Worm (Caenorhabditis elegans) whole organism, L1 larva: Measurements from ENCODE around the gene nhr-50.

Experiments used
- C16A3.4 ChIP-seq: fragments of 150-350 bp; optimal IDR thresholded peaks from 2 replicates; lab custom pipeline; 2014; ENCODE audit warnings: missing biosample characterization, missing genetic modification characterization
- F16B12.6 ChIP-seq: fragments of 150-350 bp; optimal IDR thresholded peaks from 2 replicates; lab custom pipeline; 2014; ENCODE audit warnings: missing biosample characterization, missing genetic modification characterization
- ama-1 ChIP-seq: fragments of 150-350 bp; optimal IDR thresholded peaks from 2 replicates; lab custom pipeline; 2014
- blmp-1 ChIP-seq: fragments of 150-350 bp; optimal IDR thresholded peaks from 2 replicates; lab custom pipeline; 2014; ENCODE audit warnings: missing biosample characterization, missing genetic modification characterization
- ceh-82 ChIP-seq, 3 experiments: fragments of 150-350 bp in 1 of 3; sonication (generic microtip) in 2 of 3; optimal IDR thresholded peaks; 2 replicates each; lab custom pipeline; 2014 to 2017; ENCODE audit warnings: missing biosample characterization in 3 of 3, missing genetic modification characterization in 3 of 3
- dsc-1 ChIP-seq: sonication (generic microtip); optimal IDR thresholded peaks from 2 replicates; lab custom pipeline; 2016; ENCODE audit warnings: mild to moderate bottlenecking, missing genetic modification characterization, missing compliant biosample characterization
- efl-1 ChIP-seq, 4 experiments: fragments of 150-350 bp; optimal IDR thresholded peaks in 3 of 4; peaks in 1 of 4; 1 replicate in 1 of 4; 2 replicates in 3 of 4; lab custom pipeline; 2014; ENCODE audit warnings: missing biosample characterization in 2 of 4, missing genetic modification characterization in 2 of 4, missing genetic modification reagents in 2 of 4
- egl-27 ChIP-seq, 2 experiments: fragments of 150-350 bp in 1 of 2; sonication (generic microtip); optimal IDR thresholded peaks; 3 replicates each; lab custom pipeline; 2017 to 2018; ENCODE audit warnings: missing biosample characterization in 2 of 2, missing genetic modification characterization in 2 of 2, missing genetic modification reagents in 2 of 2
- elt-2 ChIP-seq: sonication (generic microtip); optimal IDR thresholded peaks from 2 replicates; lab custom pipeline; 2016; ENCODE audit warnings: missing genetic modification characterization, mild to moderate bottlenecking, inconsistent platforms, missing compliant biosample characterization, missing genetic modification reagents
- elt-3 ChIP-seq, 6 experiments: fragments of 150-350 bp in 1 of 6; sonication (generic microtip); optimal IDR thresholded peaks; 2 replicates each; lab custom pipeline; 2017 to 2018; ENCODE audit warnings: missing biosample characterization in 6 of 6, missing genetic modification characterization in 6 of 6, inconsistent platforms in 1 of 6
- fkh-4 ChIP-seq: sonication (generic microtip); optimal IDR thresholded peaks from 2 replicates; lab custom pipeline; 2016; ENCODE audit warnings: missing compliant biosample characterization, missing genetic modification characterization, borderline replicate concordance
- hlh-17 ChIP-seq: fragments of 200-800 bp; sonication (Bioruptor generic); optimal IDR thresholded peaks from 2 replicates; lab custom pipeline; 2018; ENCODE audit warnings: missing genetic modification characterization, mild to moderate bottlenecking, missing compliant biosample characterization, moderate library complexity, borderline replicate concordance
- hlh-4 ChIP-seq: sonication (generic microtip); optimal IDR thresholded peaks from 2 replicates; lab custom pipeline; 2016; ENCODE audit warnings: mild to moderate bottlenecking, missing genetic modification characterization, missing compliant biosample characterization
- hpl-2 ChIP-seq: fragments of 150-350 bp; optimal IDR thresholded peaks from 2 replicates; lab custom pipeline; 2014; ENCODE audit warnings: missing biosample characterization, missing genetic modification reagents, missing genetic modification characterization
- isw-1 ChIP-seq: fragments of 200-800 bp; sonication (Bioruptor generic); IDR thresholded peaks from 2 replicates; pipeline ENCODE4 v1.3.6; 2022; ENCODE audit warnings: missing genetic modification characterization, missing compliant biosample characterization
- lin-15B ChIP-seq: fragments of 150-350 bp; sonication (generic microtip); optimal IDR thresholded peaks from 3 replicates; lab custom pipeline; 2014; ENCODE audit warnings: missing biosample characterization, missing genetic modification characterization
- lin-35 ChIP-seq, 2 experiments: fragments of 150-350 bp; optimal IDR thresholded peaks; 2 replicates each; lab custom pipeline; 2014; ENCODE audit warnings: missing biosample characterization in 2 of 2, missing genetic modification characterization in 2 of 2, missing genetic modification reagents in 2 of 2
- lin-39 ChIP-seq: fragments of 150-350 bp; optimal IDR thresholded peaks from 2 replicates; lab custom pipeline; 2014; ENCODE audit warnings: missing biosample characterization, missing genetic modification reagents, missing genetic modification characterization
- mdl-1 ChIP-seq, 2 experiments: fragments of 150-350 bp; optimal IDR thresholded peaks; 2 replicates each; lab custom pipeline; 2014 to 2017; ENCODE audit warnings: missing biosample characterization in 2 of 2, missing genetic modification characterization in 2 of 2, inconsistent platforms in 1 of 2
- mef-2 ChIP-seq: fragments of 150-350 bp; optimal IDR thresholded peaks from 2 replicates; lab custom pipeline; 2014; ENCODE audit warnings: missing biosample characterization, missing genetic modification characterization
- nhr-11 ChIP-seq: fragments of 150-350 bp; optimal IDR thresholded peaks from 2 replicates; lab custom pipeline; 2014; ENCODE audit warnings: missing biosample characterization, missing genetic modification characterization
- nhr-12 ChIP-seq: sonication (generic microtip); optimal IDR thresholded peaks from 2 replicates; lab custom pipeline; 2017; ENCODE audit warnings: missing biosample characterization, missing genetic modification characterization
- nhr-19 ChIP-seq: fragments of 200-800 bp; sonication (Bioruptor generic); conservative IDR thresholded peaks from 2 replicates; pipeline ENCODE4 v1.3.6; 2022; ENCODE audit warnings: missing genetic modification characterization, missing compliant biosample characterization
- nhr-20 ChIP-seq: sonication (generic microtip); optimal IDR thresholded peaks from 2 replicates; lab custom pipeline; 2016; ENCODE audit warnings: mild to moderate bottlenecking, missing genetic modification characterization, missing compliant biosample characterization
- nhr-237 ChIP-seq: fragments of 150-350 bp; optimal IDR thresholded peaks from 2 replicates; lab custom pipeline; 2014; ENCODE audit warnings: missing biosample characterization, missing genetic modification characterization
- nhr-71 ChIP-seq: sonication (generic microtip); optimal IDR thresholded peaks from 2 replicates; lab custom pipeline; 2016; ENCODE audit warnings: mild to moderate bottlenecking, missing genetic modification characterization, moderate library complexity, missing compliant biosample characterization
- nhr-84 ChIP-seq: sonication (generic microtip); optimal IDR thresholded peaks from 2 replicates; lab custom pipeline; 2017; ENCODE audit warnings: missing biosample characterization, missing genetic modification characterization
- nhr-85 ChIP-seq: sonication (generic microtip); peaks from one replicate; lab custom pipeline; 2016; ENCODE audit warnings: missing genetic modification characterization, inconsistent platforms, missing compliant biosample characterization
- nhr-90 ChIP-seq: sonication (generic microtip); optimal IDR thresholded peaks from 2 replicates; lab custom pipeline; 2016; ENCODE audit warnings: mild to moderate bottlenecking, missing genetic modification characterization, missing compliant biosample characterization; ENCODE audit not compliant: poor library complexity
- pax-3 ChIP-seq: fragments of 200-800 bp; sonication (Bioruptor generic); optimal IDR thresholded peaks from 2 replicates; lab custom pipeline; 2018; ENCODE audit warnings: mild to moderate bottlenecking, missing genetic modification characterization, moderate library complexity, missing compliant biosample characterization
- skn-1 ChIP-seq: fragments of 150-350 bp; optimal IDR thresholded peaks from 2 replicates; lab custom pipeline; 2014; ENCODE audit warnings: missing biosample characterization, missing genetic modification characterization
- snpc-4 ChIP-seq: fragments of 150-350 bp; optimal IDR thresholded peaks from 2 replicates; lab custom pipeline; 2014; ENCODE audit warnings: missing biosample characterization, missing genetic modification characterization
- sox-4 ChIP-seq: sonication (generic microtip); optimal IDR thresholded peaks from 2 replicates; lab custom pipeline; 2016; ENCODE audit warnings: missing genetic modification characterization, missing compliant biosample characterization
- unc-62 ChIP-seq: fragments of 150-350 bp; optimal IDR thresholded peaks from 2 replicates; lab custom pipeline; 2014; ENCODE audit warnings: missing biosample characterization, missing genetic modification reagents, missing genetic modification characterization
- ztf-11 ChIP-seq, 2 experiments: sonication (generic microtip); optimal IDR thresholded peaks; 2 replicates each; lab custom pipeline; 2016 to 2017; ENCODE audit warnings: missing genetic modification characterization in 2 of 2, missing biosample characterization in 1 of 2, missing compliant biosample characterization in 1 of 2
- ztf-4 ChIP-seq: fragments of 150-350 bp; optimal IDR thresholded peaks from 2 replicates; lab custom pipeline; 2014; ENCODE audit warnings: missing biosample characterization, missing genetic modification characterization

The nhr-50 gene

DNA sequence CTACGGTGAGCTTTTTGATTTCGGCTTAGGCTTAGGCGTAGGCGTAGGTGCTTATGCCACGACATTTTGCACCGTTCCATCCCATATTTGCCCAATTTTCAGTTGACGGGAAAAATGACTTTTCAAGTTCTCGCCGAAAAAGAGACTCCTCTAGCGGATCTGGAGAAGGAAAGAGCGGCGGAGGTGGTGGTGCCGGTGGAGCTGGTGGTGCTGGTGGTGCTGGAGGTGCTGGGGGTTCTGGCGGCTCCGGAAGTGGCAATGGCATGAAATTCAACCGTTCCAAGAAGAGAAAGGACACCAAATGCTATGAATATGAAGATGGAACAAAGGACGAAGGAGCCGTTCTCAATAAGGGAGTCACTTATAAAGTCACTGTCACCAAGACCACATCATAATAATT is 46.6 kb upstream of the nhr-50 start:
- TF ChIP-seq C16A3.4 (tag; lab: Kevin White, UChicago) (no peak), sox-4 (tag; lab: Kevin White, UChicago) (no peak), elt-2 (tag; lab: Kevin White, UChicago) (no peak), F16B12.6 (tag; lab: Kevin White, UChicago) (no peak), ztf-4 (tag; lab: Kevin White, UChicago) (no peak)
- TF ChIP-seq, all 84 proteins: peak for 0

- TF ChIP-seq lin-15B (tag; lab: Kevin White, UChicago) (no peak), ztf-4 (tag; lab: Kevin White, UChicago) (no peak), skn-1 (tag; lab: Kevin White, UChicago) (no peak), ztf-11 (tag; optimal IDR thresholded peaks at IDR 0.05; lab: Kevin White, UChicago) (no peak), blmp-1 (peak; percentile 31), unc-62 (no peak), hlh-17 (GFP tag; lab: Kevin White, UChicago) (no peak), efl-1 (optimal IDR thresholded peaks at IDR 0.05; lab: Kevin White, UChicago) (no peak), efl-1 (GFP tag; optimal IDR thresholded peaks at IDR 0.05 in 1 of 2; lab: Kevin White, UChicago) (peak in 1 of 2 experiments; percentile 16), nhr-237 (no peak), nhr-84 (tag; lab: Kevin White, UChicago) (no peak)
Observed at ce11 chrV:16046573-16046972, 46.1 kb upstream of the nhr-50 start, which contains the start of gene ZK285.2. Gene ZK285.2, plus strand, starts transcription at chrV:16046873.

DNA sequence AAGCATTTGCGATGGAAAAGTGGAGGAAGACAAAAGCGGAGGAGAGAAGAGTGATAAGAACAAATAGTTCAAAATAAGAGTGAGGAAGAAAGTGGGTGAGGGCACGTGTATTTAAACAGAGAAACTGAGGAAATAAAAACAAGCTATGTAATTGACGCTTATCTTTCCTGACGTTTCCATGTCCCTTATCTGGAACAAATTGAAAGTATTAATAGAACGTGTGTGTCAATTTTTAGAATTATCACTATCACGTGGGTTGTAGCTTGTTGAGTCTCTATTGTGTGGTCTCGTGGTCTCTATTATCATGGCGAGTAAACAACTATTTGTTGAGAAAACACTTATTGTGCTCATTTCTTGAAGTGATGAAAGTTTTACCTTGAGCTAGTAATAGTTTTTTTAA is 45.4 kb upstream of the nhr-50 start, which contains the start of gene T10C6.15:
Gene T10C6.15, minus strand, starts transcription at position 104 of the 400 bp plus-strand sequence.
- TF ChIP-seq isw-1 (GFP tag; lab: Robert Waterston, UW), result no peak
- TF ChIP-seq ztf-4 (tag; lab: Kevin White, UChicago), result no peak
- TF ChIP-seq nhr-85, result peak; percentile 30
- peak; percentile 32 for TF ChIP-seq nhr-19 (GFP tag; lab: Robert Waterston, UW)
- peak; percentile 58 for TF ChIP-seq hpl-2 (GFP tag; lab: Kevin White, UChicago)
- TF ChIP-seq mdl-1 (tag; optimal IDR thresholded peaks at IDR 0.05; lab: Kevin White, UChicago), result peak in 1 of 2 experiments; percentile 50
- peak in 1 of 2 experiments; percentile 76 for TF ChIP-seq lin-35 (GFP tag; optimal IDR thresholded peaks at IDR 0.05; lab: Kevin White, UChicago)
- no peak for TF ChIP-seq fkh-4 (tag; lab: Kevin White, UChicago)
- no peak for TF ChIP-seq nhr-11 (tag; lab: Kevin White, UChicago)
- no peak for TF ChIP-seq efl-1 (optimal IDR thresholded peaks at IDR 0.05; lab: Kevin White, UChicago)
- peak in 1 of 2 experiments; percentile 87 for TF ChIP-seq efl-1 (GFP tag; optimal IDR thresholded peaks at IDR 0.05 in 1 of 2; lab: Kevin White, UChicago)
- TF ChIP-seq elt-2 (tag; lab: Kevin White, UChicago), result peak; percentile 99
- TF ChIP-seq hlh-4 (tag; lab: Kevin White, UChicago), result no peak
- peak; percentile 68 for TF ChIP-seq nhr-71 (tag; lab: Kevin White, UChicago)
- TF ChIP-seq egl-27 (tag; optimal IDR thresholded peaks at IDR 0.05; lab: Kevin White, UChicago), result no peak
- TF ChIP-seq elt-3 (tag; optimal IDR thresholded peaks at IDR 0.05; lab: Kevin White, UChicago), result no peak
- TF ChIP-seq nhr-90 (tag; lab: Kevin White, UChicago), result peak; percentile 63
- TF ChIP-seq pax-3 (tag; lab: Kevin White, UChicago), result peak; percentile 49
- TF ChIP-seq ama-1 (lab: Kevin White, UChicago), result no peak
- no peak for TF ChIP-seq mef-2 (tag; lab: Kevin White, UChicago)
- TF ChIP-seq nhr-20 (tag; lab: Kevin White, UChicago), result peak; percentile 67
- no peak for TF ChIP-seq ceh-82 (tag; optimal IDR thresholded peaks at IDR 0.05; lab: Kevin White, UChicago)
- TF ChIP-seq dsc-1 (tag; lab: Kevin White, UChicago), result no peak
- no peak for TF ChIP-seq lin-39 (tag; lab: Kevin White, UChicago)
- TF ChIP-seq snpc-4 (tag; lab: Kevin White, UChicago), result no peak
- TF ChIP-seq unc-62, result no peak

ce11 chrV:16043686-16044085 is 43.3 kb upstream of the nhr-50 start:
- TF ChIP-seq nhr-71 (tag; lab: Kevin White, UChicago) (peak; percentile 5), elt-2 (tag; lab: Kevin White, UChicago) (peak; percentile 50), nhr-12 (tag; lab: Kevin White, UChicago) (no peak)
